Worm (Caenorhabditis elegans): ENCODE measurements around the gene K07F5.8.

DNA sequence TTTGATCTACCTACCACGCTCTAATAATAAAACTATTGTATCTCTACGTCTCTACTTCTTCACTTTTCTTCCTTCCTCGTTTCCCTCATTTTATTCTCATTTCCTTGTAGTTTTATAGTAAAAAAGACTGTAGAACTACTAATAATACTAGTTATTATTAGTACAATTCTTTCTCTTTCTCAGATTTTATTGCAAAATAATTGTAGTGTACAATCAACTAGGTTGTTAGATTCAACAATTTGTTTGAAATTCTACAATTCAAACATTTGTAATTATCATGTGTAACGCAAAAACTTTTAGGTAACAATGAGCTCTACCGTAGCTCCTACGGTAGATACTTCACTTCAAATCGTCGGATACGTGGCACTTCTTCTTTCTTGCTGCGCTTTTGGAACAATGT lies 6.2 kb upstream of the K07F5.8 start, which contains the start of gene K07F5.12:
- TF ChIP-seq him-1 (tag; optimal IDR thresholded peaks at IDR 0.05): no peak
- TF ChIP-seq W03F9.2 (tag; optimal IDR thresholded peaks at IDR 0.05): no peak
- TF ChIP-seq dao-5 (tag; optimal IDR thresholded peaks at IDR 0.05): no peak

All from whole organism, L4/young adult.